Fruit fly (Drosophila melanogaster): ENCODE results near the gene CG33710.

CG33710 gene

dm6 chr3L:19981385-19981784, 28.8 kb upstream of the CG33710 start, which contains the start of gene CG17732:
TSS of gene CG17732 (plus strand) at chr3L:19981685.
- TF ChIP-seq CG14711 (tag; optimal IDR thresholded peaks at IDR 0.05) = no peak
- no peak for TF ChIP-seq pad (GFP tag; optimal IDR thresholded peaks at IDR 0.05)
- TF ChIP-seq CG7045 (GFP tag; optimal IDR thresholded peaks at IDR 0.05) = no peak
- no peak for TF ChIP-seq CG1620 (GFP tag; optimal IDR thresholded peaks at IDR 0.05)
- TF ChIP-seq Mnt (GFP tag; optimal IDR thresholded peaks at IDR 0.05) = no peak
- no peak for TF ChIP-seq toe (GFP tag; optimal IDR thresholded peaks at IDR 0.05)
- no peak for TF ChIP-seq CG5204 (GFP tag; optimal IDR thresholded peaks at IDR 0.05)
- TF ChIP-seq CG12768 (GFP tag; optimal IDR thresholded peaks at IDR 0.05) = no peak
- no peak for TF ChIP-seq Clk (GFP tag; optimal IDR thresholded peaks at IDR 0.05)
- TF ChIP-seq Hr96 (GFP tag; optimal IDR thresholded peaks at IDR 0.05) = no peak
- TF ChIP-seq Crg-1 (GFP tag; optimal IDR thresholded peaks at IDR 0.05) = no peak
- TF ChIP-seq CG33017 (tag; optimal IDR thresholded peaks at IDR 0.05) = no peak

DNA sequence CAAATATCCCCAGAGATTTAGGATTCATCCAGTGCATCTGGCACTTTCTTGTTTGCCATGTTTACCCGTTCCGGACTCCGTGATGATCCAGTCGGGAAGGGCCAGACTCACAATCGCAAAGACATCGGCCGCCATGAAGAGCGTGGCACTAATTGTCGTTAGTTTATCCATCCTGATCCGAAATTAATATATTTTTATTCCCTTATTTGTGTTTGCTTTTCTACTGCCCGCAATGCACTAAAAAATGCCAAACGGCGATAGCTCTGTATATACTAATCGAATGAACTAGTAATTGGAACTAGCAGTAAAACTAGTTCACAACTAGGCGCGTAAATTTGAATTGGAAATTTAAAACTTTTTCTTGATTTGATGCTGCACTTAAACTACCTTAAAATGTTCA, 27.0 kb upstream of the CG33710 start, which contains the start of gene CG14182:
CG14182 (minus strand) TSS at position 221 of the 400 bp plus-strand sequence.
- TF ChIP-seq ovo (GFP tag; optimal IDR thresholded peaks at IDR 0.05) (no peak), bab1 (GFP tag; optimal IDR thresholded peaks at IDR 0.05) (peak; percentile 24)

dm6 chr3L:19978088-19978487, 25.5 kb upstream of the CG33710 start:
- TF ChIP-seq CG12768 (GFP tag; optimal IDR thresholded peaks at IDR 0.05) (no peak), cic (GFP tag; optimal IDR thresholded peaks at IDR 0.05) (no peak), tj (GFP tag; optimal IDR thresholded peaks at IDR 0.05) (peak; percentile 95)

DNA sequence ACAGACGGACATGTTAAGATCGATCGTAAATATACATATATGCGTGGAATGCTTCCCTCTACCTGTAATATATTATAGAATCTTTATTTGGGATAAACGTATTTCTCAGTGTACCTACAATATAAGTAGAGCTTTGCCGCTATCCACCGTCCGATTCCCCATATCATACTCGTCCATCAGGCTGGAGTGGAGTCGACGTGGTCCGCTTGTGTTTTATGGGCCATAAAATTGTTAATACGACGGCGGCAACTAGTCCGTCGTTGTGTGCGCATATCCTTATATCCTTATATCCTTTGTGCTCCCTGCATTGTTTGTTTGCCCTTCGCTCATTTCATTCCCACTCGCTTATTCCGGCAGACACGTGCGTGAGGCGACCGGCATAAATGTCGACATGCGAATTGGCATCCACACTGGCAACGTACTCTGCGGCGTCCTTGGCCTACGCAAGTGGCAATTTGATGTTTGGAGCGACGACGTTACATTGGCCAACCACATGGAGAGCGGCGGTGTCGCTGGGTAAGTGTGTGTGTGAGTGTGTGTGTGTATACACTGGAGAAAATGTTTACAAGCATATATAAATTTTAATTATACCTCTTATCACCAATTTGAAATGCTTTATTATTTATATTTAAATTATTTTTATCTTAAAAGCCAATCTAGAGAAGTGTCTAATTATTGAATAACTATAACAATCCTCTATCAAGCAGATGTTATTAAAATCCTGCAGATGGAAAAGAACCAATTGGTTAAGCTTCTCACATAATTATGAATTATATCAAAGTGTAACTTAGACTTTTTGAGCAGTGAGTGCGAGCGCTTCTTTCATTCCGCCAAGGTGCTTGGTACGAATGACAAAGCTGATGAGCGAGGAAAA, 16.4 kb upstream of the CG33710 start:
- TF ChIP-seq CG33017 (tag; optimal IDR thresholded peaks at IDR 0.05) = no peak
- TF ChIP-seq Crg-1 (GFP tag; optimal IDR thresholded peaks at IDR 0.05) = no peak
- no peak for TF ChIP-seq CG12768 (GFP tag; optimal IDR thresholded peaks at IDR 0.05)
- TF ChIP-seq CG5204 (GFP tag; optimal IDR thresholded peaks at IDR 0.05) = no peak
- no peak for TF ChIP-seq CG7045 (GFP tag; optimal IDR thresholded peaks at IDR 0.05)
- TF ChIP-seq CG1620 (GFP tag; optimal IDR thresholded peaks at IDR 0.05) = no peak
- no peak for TF ChIP-seq tj (GFP tag; optimal IDR thresholded peaks at IDR 0.05)
- TF ChIP-seq kay (GFP tag; ENCODE audit: borderline replicate concordance) = no peak
- TF ChIP-seq cic (GFP tag; optimal IDR thresholded peaks at IDR 0.05) = no peak
- TF ChIP-seq bab1 (GFP tag; optimal IDR thresholded peaks at IDR 0.05) = no peak
- no peak for TF ChIP-seq ovo (GFP tag; optimal IDR thresholded peaks at IDR 0.05)
- TF ChIP-seq CG14711 (tag; optimal IDR thresholded peaks at IDR 0.05) = no peak
- TF ChIP-seq Mnt (GFP tag; optimal IDR thresholded peaks at IDR 0.05) = no peak
- no peak for TF ChIP-seq toe (GFP tag; optimal IDR thresholded peaks at IDR 0.05)
- no peak for TF ChIP-seq pad (GFP tag; optimal IDR thresholded peaks at IDR 0.05)
- TF ChIP-seq CG11617 (GFP tag; optimal IDR thresholded peaks at IDR 0.05) = no peak
- no peak for TF ChIP-seq Clk (GFP tag; optimal IDR thresholded peaks at IDR 0.05)
- TF ChIP-seq cnc (optimal IDR thresholded peaks at IDR 0.05) = no peak
- no peak for TF ChIP-seq CG7101 (tag; optimal IDR thresholded peaks at IDR 0.05)
- no peak for TF ChIP-seq Hr96 (GFP tag; optimal IDR thresholded peaks at IDR 0.05)

dm6 chr3L:19961805-19962204, 9.2 kb upstream of the CG33710 start:
- TF ChIP-seq Clk (GFP tag; optimal IDR thresholded peaks at IDR 0.05) (no peak), cnc (optimal IDR thresholded peaks at IDR 0.05) (no peak), Crg-1 (GFP tag; optimal IDR thresholded peaks at IDR 0.05) (no peak), Hr96 (GFP tag; optimal IDR thresholded peaks at IDR 0.05) (no peak), bab1 (GFP tag; optimal IDR thresholded peaks at IDR 0.05) (no peak), CG33017 (tag; optimal IDR thresholded peaks at IDR 0.05) (no peak), ovo (GFP tag; optimal IDR thresholded peaks at IDR 0.05) (no peak)

DNA sequence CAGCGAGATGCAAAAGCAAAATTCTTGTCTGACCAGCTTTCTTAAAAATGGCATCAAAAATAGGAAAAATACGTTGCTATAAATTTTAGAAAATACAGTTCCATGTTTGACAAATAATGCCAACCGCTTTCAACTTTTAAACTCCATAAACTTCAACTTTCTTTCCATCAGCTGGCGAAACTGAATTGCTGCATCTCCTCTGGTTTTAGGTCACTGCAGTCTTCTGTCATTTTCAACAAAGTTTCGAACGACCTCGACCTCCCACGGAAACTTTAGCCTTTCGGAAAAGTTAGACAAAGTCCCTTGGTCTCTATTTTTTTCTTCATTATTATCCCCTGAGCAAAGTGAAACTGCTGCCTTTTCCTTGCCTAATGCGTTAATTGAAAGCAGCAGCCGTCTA, 3.1 kb upstream of the CG33710 start, which contains the start of gene CG42263:
CG42263 (minus strand) TSS at position 101 of the 400 bp plus-strand sequence.
- TF ChIP-seq ovo (GFP tag; optimal IDR thresholded peaks at IDR 0.05) (no peak), pad (GFP tag; optimal IDR thresholded peaks at IDR 0.05) (no peak), cic (GFP tag; optimal IDR thresholded peaks at IDR 0.05) (no peak), CG14711 (tag; optimal IDR thresholded peaks at IDR 0.05) (no peak), bab1 (GFP tag; optimal IDR thresholded peaks at IDR 0.05) (no peak), CG1620 (GFP tag; optimal IDR thresholded peaks at IDR 0.05) (no peak), Mnt (GFP tag; optimal IDR thresholded peaks at IDR 0.05) (no peak)

dm6 chr3L:19954426-19954825, 1.8 kb upstream of the CG33710 start, which contains the start of gene CG42654:
TSS of gene CG42654 (minus strand) at chr3L:19954526.
- no peak for TF ChIP-seq CG12768 (GFP tag; optimal IDR thresholded peaks at IDR 0.05)
- TF ChIP-seq cic (GFP tag; optimal IDR thresholded peaks at IDR 0.05) = no peak
- no peak for TF ChIP-seq Hr96 (GFP tag; optimal IDR thresholded peaks at IDR 0.05)
- TF ChIP-seq kay (GFP tag; ENCODE audit: borderline replicate concordance) = no peak
